Worm (Caenorhabditis elegans): ENCODE results near the gene F36H9.4.

- TF ChIP-seq Y5F2A.4 (GFP tag; optimal IDR thresholded peaks at IDR 0.05) (no peak), daf-12 (tag; optimal IDR thresholded peaks at IDR 0.05) (no peak), ctbp-1 (GFP tag; IDR thresholded peaks at IDR 0.05) (no peak), pha-4 (GFP tag; IDR thresholded peaks at IDR 0.05) (no peak), pha-4 (tag; optimal IDR thresholded peaks at IDR 0.05) (no peak), fkh-10 (GFP tag; optimal IDR thresholded peaks at IDR 0.05) (no peak), nhr-25 (tag; optimal IDR thresholded peaks at IDR 0.05; ENCODE audit: borderline replicate concordance, insufficient read depth) (no peak), daf-16 (GFP tag; optimal IDR thresholded peaks at IDR 0.05) (no peak), daf-16 (tag; optimal IDR thresholded peaks at IDR 0.05) (no peak), duxl-1 (tag; optimal IDR thresholded peaks at IDR 0.05; ENCODE audit: poor library complexity) (no peak), snpc-4 (tag; optimal IDR thresholded peaks at IDR 0.05) (no peak), sdz-12 (GFP tag; optimal IDR thresholded peaks at IDR 0.05) (no peak)
These were observed 5.9 kb downstream of the F36H9.4 start for ce11 chrV:1773120-1773519.
